Worm (Caenorhabditis elegans): ENCODE measurements around the gene idpc-3.

DNA sequence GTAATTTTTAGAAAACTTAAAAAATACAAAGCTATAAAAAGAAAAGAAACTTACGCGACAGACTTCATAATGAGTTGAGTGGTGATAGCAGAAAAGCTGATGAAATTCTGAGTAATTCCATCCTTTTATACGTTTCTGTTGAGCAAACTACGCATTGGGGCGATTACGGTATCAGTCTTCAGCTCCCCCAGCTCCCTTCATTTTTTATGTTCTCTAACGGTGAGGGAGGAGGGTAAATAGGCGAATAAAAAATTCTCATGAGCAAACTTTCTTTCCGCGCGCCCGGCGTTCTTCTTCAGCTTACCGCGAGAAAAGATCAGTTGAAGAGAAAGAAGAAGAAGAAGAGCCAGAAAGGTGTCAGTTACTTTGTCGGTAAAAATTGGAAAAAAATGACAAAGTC is 10.1 kb downstream of the idpc-3 start, which contains the start of gene idpc-7:
- TF ChIP-seq W03F9.2 (tag; optimal IDR thresholded peaks at IDR 0.05) (no peak), him-1 (tag; optimal IDR thresholded peaks at IDR 0.05) (no peak), dao-5 (tag; optimal IDR thresholded peaks at IDR 0.05) (no peak)

Measured in whole organism, L4/young adult.